Fruit fly (Drosophila melanogaster) S2 (cell line): ENCODE results near the gene Kif3C.

ENCODE experiments used
- CG8478 ChIP-seq: fragments of >200 bp; optimal IDR thresholded peaks from 2 replicates; lab custom pipeline; 2018
- CTCF ChIP-seq, 2 experiments: fragments of >200 bp; optimal IDR thresholded peaks; 2 replicates each; lab custom pipeline; 2018

- no peak for TF ChIP-seq CTCF (optimal IDR thresholded peaks at IDR 0.05; lab: Kevin White, UChicago)
- TF ChIP-seq CG8478: no peak
Measured at dm6 chr4:1191630-1192029, 44.4 kb downstream of the Kif3C start.
